Fruit fly (Drosophila melanogaster) whole organism, embryonic: Measurements from ENCODE around the gene CG7601.

Experiments
- Ada2b ChIP-seq: fragments of 200-800 bp; sonication (Bioruptor generic); IDR thresholded peaks from 2 replicates; pipeline ENCODE4 v1.3.6; 2022; ENCODE audit warnings: missing biosample characterization, missing genetic modification characterization
- CG10565 ChIP-seq: fragments of 200-800 bp; sonication (Bioruptor generic); optimal IDR thresholded peaks from 3 replicates; lab custom pipeline; 2016; ENCODE audit warnings: missing biosample characterization, mild to moderate bottlenecking, missing genetic modification characterization
- CG11504 ChIP-seq: fragments of 200-800 bp; sonication (Bioruptor generic); optimal IDR thresholded peaks from 3 replicates; lab custom pipeline; 2019; ENCODE audit warnings: missing biosample characterization, mild to moderate bottlenecking, missing genetic modification characterization, moderate library complexity
- CG12659 ChIP-seq: fragments of 200-800 bp; sonication (Bioruptor generic); optimal IDR thresholded peaks from 3 replicates; lab custom pipeline; 2017; ENCODE audit warnings: mild to moderate bottlenecking, missing biosample characterization, missing genetic modification reagents, missing genetic modification characterization
- CG12744 ChIP-seq: fragments of 200-800 bp; sonication (Bioruptor generic); optimal IDR thresholded peaks from 2 replicates; lab custom pipeline; 2016; ENCODE audit warnings: missing biosample characterization, missing genetic modification characterization
- CG13624 ChIP-seq: fragments of 200-800 bp; sonication (Bioruptor generic); optimal IDR thresholded peaks from 2 replicates; lab custom pipeline; 2016; ENCODE audit warnings: missing biosample characterization, missing genetic modification characterization
- CG14710 ChIP-seq: fragments of 200-800 bp; sonication (Bioruptor generic); optimal IDR thresholded peaks from 3 replicates; lab custom pipeline; 2019; ENCODE audit warnings: missing biosample characterization, mild to moderate bottlenecking, missing genetic modification characterization, moderate library complexity
- CG2129 ChIP-seq: fragments of 200-800 bp; sonication (Bioruptor generic); IDR thresholded peaks from 2 replicates; pipeline ENCODE4 v1.3.6; 2022; ENCODE audit warnings: missing biosample characterization, missing genetic modification characterization; ENCODE audit not compliant: partially characterized antibody
- CG42726 ChIP-seq: fragments of 200-800 bp; sonication (Bioruptor generic); IDR thresholded peaks from 2 replicates; pipeline ENCODE4 v1.3.6; 2022; ENCODE audit warnings: missing biosample characterization, missing genetic modification characterization; ENCODE audit not compliant: partially characterized antibody
- CG4424 ChIP-seq: fragments of 200-800 bp; sonication (Bioruptor generic); optimal IDR thresholded peaks from 3 replicates; lab custom pipeline; 2016; ENCODE audit warnings: missing biosample characterization, missing genetic modification characterization
- CG6689 ChIP-seq: fragments of 200-800 bp; sonication (Bioruptor generic); IDR thresholded peaks from 2 replicates; pipeline ENCODE4 v1.3.6; 2022; ENCODE audit warnings: missing biosample characterization, missing genetic modification characterization
- CG7556 ChIP-seq: fragments of 200-800 bp; sonication (Bioruptor generic); optimal IDR thresholded peaks from 2 replicates; lab custom pipeline; 2017; ENCODE audit warnings: missing biosample characterization, mild to moderate bottlenecking, missing genetic modification characterization
- CoRest ChIP-seq: fragments of 200-800 bp; sonication (Bioruptor generic); optimal IDR thresholded peaks from 3 replicates; lab custom pipeline; 2018; ENCODE audit warnings: missing biosample characterization, mild to moderate bottlenecking, missing genetic modification characterization, moderate library complexity
- D19A ChIP-seq: fragments of 200-800 bp; optimal IDR thresholded peaks from 3 replicates; lab custom pipeline; 2019; ENCODE audit warnings: missing biosample characterization, mild to moderate bottlenecking, missing genetic modification characterization, moderate library complexity
- Dad ChIP-seq: fragments of 200-800 bp; sonication (Bioruptor generic); optimal IDR thresholded peaks from 3 replicates; lab custom pipeline; 2016; ENCODE audit warnings: missing biosample characterization, missing genetic modification characterization
- Dip2 ChIP-seq: fragments of 200-800 bp; sonication (Bioruptor generic); IDR thresholded peaks from 2 replicates; pipeline ENCODE4 v1.3.6; 2022; ENCODE audit warnings: missing biosample characterization, missing genetic modification characterization
- Gug ChIP-seq: fragments of 200-800 bp; sonication (Bioruptor generic); IDR thresholded peaks from 4 replicates; pipeline ENCODE4 v1.3.6; 2022; ENCODE audit warnings: missing biosample characterization, missing genetic modification characterization
- HLH4C ChIP-seq: fragments of 200-800 bp; sonication (Bioruptor generic); IDR thresholded peaks from 3 replicates; pipeline ENCODE4 v1.3.6; 2022; ENCODE audit warnings: missing biosample characterization, missing genetic modification characterization; ENCODE audit not compliant: partially characterized antibody
- Mad ChIP-seq: fragments of 200-800 bp; sonication (Bioruptor generic); optimal IDR thresholded peaks from 2 replicates; lab custom pipeline; 2016; ENCODE audit warnings: missing biosample characterization, missing genetic modification characterization
- NC2β ChIP-seq: fragments of 200-800 bp; sonication (Bioruptor generic); optimal IDR thresholded peaks from 2 replicates; lab custom pipeline; 2016; ENCODE audit warnings: missing biosample characterization, missing genetic modification characterization
- PHDP ChIP-seq: fragments of 200-800 bp; sonication (Bioruptor generic); optimal IDR thresholded peaks from 3 replicates; lab custom pipeline; 2018; ENCODE audit warnings: missing biosample characterization, mild to moderate bottlenecking, missing genetic modification characterization, moderate library complexity
- TFAM ChIP-seq: fragments of 200-800 bp; sonication (Bioruptor generic); optimal IDR thresholded peaks from 2 replicates; lab custom pipeline; 2017; ENCODE audit warnings: missing biosample characterization, missing genetic modification characterization, inconsistent platforms
- Xbp1 ChIP-seq: fragments of 200-800 bp; sonication (Bioruptor generic); optimal IDR thresholded peaks from 3 replicates; lab custom pipeline; 2016; ENCODE audit warnings: missing biosample characterization, mild to moderate bottlenecking, missing genetic modification characterization
- abd-A ChIP-seq: fragments of 200-800 bp; sonication (Bioruptor generic); optimal IDR thresholded peaks from 3 replicates; lab custom pipeline; 2019; ENCODE audit warnings: missing biosample characterization, mild to moderate bottlenecking, missing genetic modification characterization, moderate library complexity
- ac ChIP-seq: fragments of 200-800 bp; sonication (Bioruptor generic); optimal IDR thresholded peaks from 3 replicates; lab custom pipeline; 2017; ENCODE audit warnings: missing biosample characterization, mild to moderate bottlenecking, missing genetic modification characterization
- ash1 ChIP-seq: fragments of 200-800 bp; sonication (Bioruptor generic); optimal IDR thresholded peaks from 2 replicates; lab custom pipeline; 2018; ENCODE audit warnings: missing biosample characterization, mild to moderate bottlenecking, missing genetic modification characterization
- br ChIP-seq: fragments of >200 bp; optimal IDR thresholded peaks from 2 replicates; lab custom pipeline; 2017
- cad ChIP-seq: fragments of >200 bp; optimal IDR thresholded peaks from 2 replicates; lab custom pipeline; 2017; ENCODE audit warnings: missing biosample characterization, missing genetic modification characterization
- ci ChIP-seq: fragments of 200-800 bp; sonication (Bioruptor generic); IDR thresholded peaks from 3 replicates; pipeline ENCODE4 v1.3.6; 2022; ENCODE audit warnings: missing biosample characterization, missing genetic modification characterization
- croc ChIP-seq: fragments of 200-800 bp; sonication (Bioruptor generic); conservative IDR thresholded peaks from 3 replicates; pipeline ENCODE4 v1.3.6; 2022; ENCODE audit warnings: missing biosample characterization, missing genetic modification characterization
- danr ChIP-seq: fragments of 200-800 bp; sonication (Bioruptor generic); IDR thresholded peaks from 2 replicates; pipeline ENCODE4 v1.3.6; 2022; ENCODE audit warnings: missing biosample characterization, missing genetic modification characterization
- gce ChIP-seq: fragments of 200-800 bp; sonication (Bioruptor generic); IDR thresholded peaks from 3 replicates; pipeline ENCODE4 v1.3.6; 2022; ENCODE audit warnings: missing biosample characterization, missing genetic modification characterization
- gfzf ChIP-seq: fragments of 200-800 bp; sonication (Bioruptor generic); optimal IDR thresholded peaks from 2 replicates; lab custom pipeline; 2016; ENCODE audit warnings: missing biosample characterization, mild to moderate bottlenecking, missing genetic modification characterization, moderate library complexity
- gsb ChIP-seq: fragments of 200-800 bp; sonication (Bioruptor generic); IDR thresholded peaks from 2 replicates; pipeline ENCODE4 v1.3.6; 2022; ENCODE audit warnings: missing biosample characterization, missing genetic modification characterization
- gt ChIP-seq: fragments of 200-800 bp; sonication (Bioruptor generic); IDR thresholded peaks from 2 replicates; pipeline ENCODE4 v1.3.6; 2022; ENCODE audit warnings: missing biosample characterization, missing genetic modification characterization
- h ChIP-seq: fragments of >200 bp; optimal IDR thresholded peaks from 2 replicates; lab custom pipeline; 2017
- ham ChIP-seq: fragments of 200-800 bp; sonication (Bioruptor generic); IDR thresholded peaks from 2 replicates; pipeline ENCODE4 v1.3.6; 2022; ENCODE audit warnings: missing biosample characterization, missing genetic modification characterization
- jigr1 ChIP-seq: fragments of 200-800 bp; sonication (Bioruptor generic); IDR thresholded peaks from 3 replicates; pipeline ENCODE4 v1.3.6; 2022; ENCODE audit warnings: missing biosample characterization, missing genetic modification characterization
- knrl ChIP-seq: fragments of 200-800 bp; sonication (Bioruptor generic); IDR thresholded peaks from 3 replicates; pipeline ENCODE4 v1.3.6; 2022; ENCODE audit warnings: missing biosample characterization, missing genetic modification characterization; ENCODE audit not compliant: partially characterized antibody
- lbe ChIP-seq: fragments of 200-800 bp; sonication (Bioruptor generic); optimal IDR thresholded peaks from 2 replicates; lab custom pipeline; 2016; ENCODE audit warnings: missing biosample characterization, mild to moderate bottlenecking, missing genetic modification characterization
- luna ChIP-seq: fragments of 200-800 bp; sonication (Bioruptor generic); optimal IDR thresholded peaks from 2 replicates; lab custom pipeline; 2016; ENCODE audit warnings: missing biosample characterization, missing genetic modification characterization
- odd ChIP-seq: fragments of 200-800 bp; sonication (Bioruptor generic); optimal IDR thresholded peaks from 2 replicates; lab custom pipeline; 2017; ENCODE audit warnings: missing biosample characterization, mild to moderate bottlenecking, missing genetic modification characterization
- otp ChIP-seq: fragments of 200-800 bp; sonication (Bioruptor generic); IDR thresholded peaks from 3 replicates; pipeline ENCODE4, ENCODE4 v1.3.6; 2022; ENCODE audit warnings: missing biosample characterization, missing genetic modification characterization
- pan ChIP-seq, 4 experiments: fragments of >200 bp in 3 of 4; fragments of 200-800 bp in 1 of 4; sonication (Bioruptor generic) in 1 of 4; optimal IDR thresholded peaks in 3 of 4; IDR thresholded peaks in 1 of 4; 2 replicates each; pipeline versions ENCODE4 v1.3.6 to Lab custom; 2017 to 2022; ENCODE audit warnings: missing biosample characterization in 2 of 4, missing genetic modification characterization in 2 of 4, mixed read lengths in 1 of 4
- prd ChIP-seq, 3 experiments: fragments of >200 bp in 2 of 3; fragments of 200-800 bp in 1 of 3; sonication (Bioruptor generic) in 1 of 3; optimal IDR thresholded peaks in 2 of 3; IDR thresholded peaks in 1 of 3; 2 replicates in 2 of 3; 3 replicates in 1 of 3; pipeline versions ENCODE4 v1.3.6 to Lab custom; 2017 to 2022; ENCODE audit warnings: missing biosample characterization in 1 of 3, missing genetic modification characterization in 1 of 3
- sob ChIP-seq: fragments of 200-800 bp; sonication (Bioruptor generic); IDR thresholded peaks from 2 replicates; pipeline ENCODE4 v1.3.6; 2022; ENCODE audit warnings: missing biosample characterization, missing genetic modification characterization
- sr ChIP-seq: fragments of 200-800 bp; sonication (Bioruptor generic); IDR thresholded peaks from 3 replicates; pipeline ENCODE4 v1.3.6; 2022; ENCODE audit warnings: missing biosample characterization, missing genetic modification characterization
- stwl ChIP-seq: fragments of 200-800 bp; sonication (Bioruptor generic); optimal IDR thresholded peaks from 3 replicates; lab custom pipeline; 2018; ENCODE audit warnings: missing biosample characterization, mild to moderate bottlenecking, missing genetic modification characterization, moderate library complexity
- tap ChIP-seq: fragments of 200-800 bp; optimal IDR thresholded peaks from 3 replicates; lab custom pipeline; 2019; ENCODE audit warnings: missing biosample characterization, mild to moderate bottlenecking, missing genetic modification characterization, moderate library complexity
- unpg ChIP-seq: fragments of 200-800 bp; sonication (Bioruptor generic); optimal IDR thresholded peaks from 3 replicates; lab custom pipeline; 2018; ENCODE audit warnings: missing biosample characterization, mild to moderate bottlenecking, missing genetic modification characterization, moderate library complexity

CG7601 gene

DNA sequence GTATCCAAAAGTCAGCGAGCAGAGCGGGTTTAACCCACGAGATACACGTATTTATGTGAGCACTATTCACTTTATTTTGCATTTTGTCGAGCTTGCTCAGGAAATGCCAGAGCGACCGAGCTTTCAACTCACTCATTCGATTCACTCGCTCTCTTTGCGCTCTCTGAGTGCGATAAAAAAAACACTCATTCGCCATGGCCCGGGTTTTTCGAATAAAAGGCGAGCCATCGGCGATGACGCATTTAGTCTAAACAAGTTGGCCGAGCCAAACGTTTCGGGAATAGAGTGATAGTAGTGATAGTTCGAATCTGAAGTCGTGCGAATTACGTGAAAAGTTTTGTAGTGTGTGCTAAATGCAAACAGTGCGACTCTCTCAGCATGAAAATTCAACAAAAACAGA lies 45.8 kb upstream of the CG7601 start (continued):
- no peak for TF ChIP-seq Dip2 (GFP tag; lab: Robert Waterston, UW)
- TF ChIP-seq sr, result peak; percentile 44; the same call in 1 of the 3 replicates
- TF ChIP-seq HLH4C (GFP tag; lab: Robert Waterston, UW), result peak; percentile 28; the same call in 2 of the 3 replicates
- TF ChIP-seq CG12659 (GFP tag; lab: Kevin White, UChicago), result no peak
- TF ChIP-seq danr, result no peak
- no peak for TF ChIP-seq Xbp1
- 0 out of 3 replicates have a peak, but pooled peaks have one; percentile 18 for TF ChIP-seq knrl
- peak; percentile 29 for TF ChIP-seq PHDP (tag; lab: Kevin White, UChicago)
- peak; percentile 69 for TF ChIP-seq abd-A (tag; lab: Kevin White, UChicago)
- TF ChIP-seq gce (GFP tag; lab: Robert Waterston, UW), result 0 out of 3 replicates have a peak, but pooled peaks have one; percentile 48
- TF ChIP-seq h (lab: Kevin White, UChicago), result no peak
- peak; percentile 59 for TF ChIP-seq ash1 (GFP tag; lab: Kevin White, UChicago)
- no peak for TF ChIP-seq D19A (tag; lab: Kevin White, UChicago)
- no peak for TF ChIP-seq gsb
- 0 out of 4 replicates have a peak, but pooled peaks have one; percentile 5 for TF ChIP-seq Gug
- TF ChIP-seq CG11504, result peak; percentile 25
- 0 out of 2 replicates have a peak, but pooled peaks have one; percentile 7 for TF ChIP-seq CG6689 (GFP tag; lab: Robert Waterston, UW)
- TF ChIP-seq sob, result peak; percentile 46; the same call in 1 of the 2 replicates
- TF ChIP-seq ci, result peak; percentile 56; the same call in 2 of the 3 replicates
- no peak for TF ChIP-seq Mad
- TF ChIP-seq CG13624 (GFP tag; lab: Kevin White, UChicago), result peak; percentile 76
- no peak for TF ChIP-seq pan (optimal IDR thresholded peaks at IDR 0.05; lab: Kevin White, UChicago)
- TF ChIP-seq pan (GFP tag; optimal IDR thresholded peaks at IDR 0.05 in 1 of 2, IDR thresholded peaks at IDR 0.05 in 1 of 2), result peak in 1 of 2 experiments; percentile 26
- TF ChIP-seq CG42726, result peak; percentile 81; the same call in 1 of the 2 replicates
- no peak for TF ChIP-seq CG2129 (GFP tag; lab: Robert Waterston, UW)
- no peak for TF ChIP-seq gfzf (GFP tag; lab: Kevin White, UChicago)
- no peak for TF ChIP-seq gt
- TF ChIP-seq croc (GFP tag; lab: Robert Waterston, UW), result no peak
- TF ChIP-seq prd (optimal IDR thresholded peaks at IDR 0.05; lab: Kevin White, UChicago), result no peak
- TF ChIP-seq prd (GFP tag; IDR thresholded peaks at IDR 0.05; lab: Robert Waterston, UW), result no peak
- TF ChIP-seq CG4424 (GFP tag; lab: Kevin White, UChicago), result no peak
- no peak for TF ChIP-seq CoRest (tag; lab: Kevin White, UChicago)
- no peak for TF ChIP-seq unpg (GFP tag; lab: Kevin White, UChicago)
- TF ChIP-seq ham, result no peak
- no peak for TF ChIP-seq CG7556
- no peak for TF ChIP-seq NC2β (GFP tag; lab: Kevin White, UChicago)
- TF ChIP-seq br, result no peak
- no peak for TF ChIP-seq jigr1
- TF ChIP-seq Dad (GFP tag; lab: Kevin White, UChicago), result no peak
- no peak for TF ChIP-seq CG14710 (tag; lab: Kevin White, UChicago)
- TF ChIP-seq ac (GFP tag; lab: Kevin White, UChicago), result no peak
- TF ChIP-seq luna (GFP tag; lab: Kevin White, UChicago), result no peak
- no peak for TF ChIP-seq CG10565 (GFP tag; lab: Kevin White, UChicago)
- TF ChIP-seq otp, result no peak; the same call in 2 of the 3 replicates
- no peak for TF ChIP-seq TFAM
- no peak for TF ChIP-seq Ada2b (GFP tag; lab: Robert Waterston, UW)
- no peak for TF ChIP-seq cad (GFP tag; lab: Kevin White, UChicago)
- no peak for TF ChIP-seq CG12744 (GFP tag; lab: Kevin White, UChicago)
- peak; percentile 22 for TF ChIP-seq tap (tag; lab: Kevin White, UChicago)
- no peak for TF ChIP-seq odd
- no peak for TF ChIP-seq stwl (tag; lab: Kevin White, UChicago)
- TF ChIP-seq lbe, result peak; percentile 40
